Fruit fly (Drosophila melanogaster): ENCODE data around the gene B-H2.

B-H2 gene

DNA sequence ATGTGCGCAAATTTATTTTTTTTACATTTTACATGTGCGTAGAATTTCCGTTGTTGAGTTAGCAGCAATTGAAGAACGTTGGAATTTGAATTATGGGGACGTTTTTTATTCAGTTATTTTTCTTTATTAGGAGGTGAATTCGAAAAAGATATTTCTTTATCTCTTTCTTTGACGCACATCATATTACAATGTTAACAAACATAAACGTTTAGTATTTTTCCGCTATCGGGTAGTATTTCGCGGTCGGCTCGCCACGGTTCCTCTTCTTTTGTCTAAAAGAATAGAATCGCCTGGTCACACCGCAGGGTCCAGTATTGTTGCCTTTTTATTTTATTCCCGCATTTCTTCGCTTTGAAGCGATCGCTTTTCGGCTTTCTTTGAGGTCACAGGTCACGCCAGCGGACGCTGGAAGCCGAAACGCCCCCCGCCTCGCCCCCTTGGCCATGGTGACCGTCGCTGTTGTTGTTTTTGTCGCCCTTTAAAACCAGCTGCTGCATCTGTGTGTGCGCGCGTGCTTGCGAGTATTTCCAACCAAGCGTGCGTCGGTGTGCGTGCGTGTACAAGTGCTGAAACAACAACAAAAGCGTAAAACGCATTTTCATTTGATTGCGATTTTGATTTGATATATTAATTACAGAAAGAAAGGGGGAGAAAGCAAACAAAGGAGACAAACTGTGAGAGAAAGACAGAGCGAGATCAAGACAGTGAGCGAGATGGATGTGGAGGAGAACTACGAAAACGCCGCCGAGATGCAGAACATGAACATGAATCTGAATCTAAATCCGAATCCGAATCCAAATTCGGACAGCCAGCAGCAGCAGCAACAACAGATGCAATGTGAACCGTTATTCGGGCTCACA lies 11.9 kb upstream of the B-H2 start:
- TF ChIP-seq CG3032 (tag; optimal IDR thresholded peaks at IDR 0.05): no peak
- TF ChIP-seq lz (GFP tag; optimal IDR thresholded peaks at IDR 0.05): no peak
- TF ChIP-seq svp (GFP tag): peak; percentile 98
- peak; percentile 19 for TF ChIP-seq Eip78C (GFP tag)
- TF ChIP-seq Sox102F (GFP tag; optimal IDR thresholded peaks at IDR 0.05): no peak
- TF ChIP-seq dsx (GFP tag; optimal IDR thresholded peaks at IDR 0.05; ENCODE audit: poor library complexity, severe bottlenecking): peak; percentile 51
- no peak for TF ChIP-seq Met (GFP tag; optimal IDR thresholded peaks at IDR 0.05)
- peak; percentile 43 for TF ChIP-seq CG6854 (GFP tag; optimal IDR thresholded peaks at IDR 0.05)
- no peak for TF ChIP-seq CG8319 (GFP tag; optimal IDR thresholded peaks at IDR 0.05)
- peak; percentile 15 for TF ChIP-seq Sox14 (GFP tag; optimal IDR thresholded peaks at IDR 0.05)
- TF ChIP-seq ss (GFP tag; optimal IDR thresholded peaks at IDR 0.05): peak in 1 of 2 experiments; percentile 1

DNA sequence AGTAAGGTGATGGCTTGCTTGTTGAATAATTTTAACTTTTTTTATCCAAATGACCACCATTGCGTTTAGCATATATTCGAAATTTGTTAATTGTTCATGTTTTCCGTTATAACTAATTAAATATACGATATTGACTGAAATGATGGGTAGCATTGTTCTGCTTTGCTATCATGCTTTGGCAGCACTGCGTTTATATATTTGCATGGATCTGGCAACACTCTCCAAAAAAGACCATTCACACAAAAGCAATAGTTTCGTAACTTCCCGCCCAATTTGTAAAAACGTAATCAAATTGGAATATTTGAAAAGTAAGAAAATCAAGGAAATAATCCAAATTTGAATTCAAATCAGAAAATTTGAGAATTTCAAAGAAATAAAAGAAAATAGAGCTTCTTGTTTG lies 8.8 kb upstream of the B-H2 start:
- no peak for TF ChIP-seq CG4318 (GFP tag; optimal IDR thresholded peaks at IDR 0.05)
- TF ChIP-seq Blimp-1 (GFP tag; optimal IDR thresholded peaks at IDR 0.05): no peak
- TF ChIP-seq fkh (GFP tag; optimal IDR thresholded peaks at IDR 0.05): peak; percentile 19
- TF ChIP-seq Eip78C (GFP tag): peak; percentile 10
- peak; percentile 100 for TF ChIP-seq CG6808 (GFP tag; optimal IDR thresholded peaks at IDR 0.05)
- no peak for TF ChIP-seq dac (GFP tag; optimal IDR thresholded peaks at IDR 0.05)

DNA sequence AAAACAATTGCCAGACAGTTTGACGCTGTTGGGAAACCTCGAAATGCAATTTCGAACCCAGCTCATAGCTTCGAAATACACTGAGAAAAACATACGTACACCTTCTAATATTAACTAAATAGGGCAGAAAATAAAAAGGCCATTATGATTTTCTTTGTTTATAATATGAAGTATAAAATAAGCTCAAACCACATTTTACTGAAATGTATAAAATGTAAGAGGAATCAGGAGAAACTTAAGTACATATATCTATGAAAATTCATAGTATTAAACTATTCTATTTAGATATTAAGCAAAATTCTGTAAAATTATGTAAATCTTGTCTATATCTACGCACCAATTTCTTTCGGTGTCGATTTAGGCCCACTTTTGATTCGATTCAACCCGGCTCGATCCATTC lies 6.2 kb upstream of the B-H2 start:
- no peak for TF ChIP-seq CG4318 (GFP tag; optimal IDR thresholded peaks at IDR 0.05)
- TF ChIP-seq fkh (GFP tag; optimal IDR thresholded peaks at IDR 0.05): no peak
- TF ChIP-seq Eip93F (GFP tag; optimal IDR thresholded peaks at IDR 0.05): no peak
- no peak for TF ChIP-seq CG32006 (GFP tag; optimal IDR thresholded peaks at IDR 0.05)
- TF ChIP-seq svp (GFP tag): no peak
- no peak for TF ChIP-seq CG31627 (GFP tag; optimal IDR thresholded peaks at IDR 0.05)
- TF ChIP-seq CG8632 (GFP tag; optimal IDR thresholded peaks at IDR 0.05): no peak
- no peak for TF ChIP-seq CG1621 (tag; optimal IDR thresholded peaks at IDR 0.05)
- no peak for TF ChIP-seq CG11902 (GFP tag; optimal IDR thresholded peaks at IDR 0.05)
- TF ChIP-seq CG6163 (GFP tag; IDR thresholded peaks at IDR 0.05): no peak

- TF ChIP-seq CG6276 (GFP tag; optimal IDR thresholded peaks at IDR 0.05) (no peak), Eip93F (GFP tag; optimal IDR thresholded peaks at IDR 0.05) (no peak), dsx (GFP tag; optimal IDR thresholded peaks at IDR 0.05; ENCODE audit: poor library complexity, severe bottlenecking) (peak; percentile 65), fd59A (GFP tag; optimal IDR thresholded peaks at IDR 0.05) (no peak), CG9139 (GFP tag; optimal IDR thresholded peaks at IDR 0.05) (no peak), Eip78C (GFP tag) (peak; percentile 26), CG11902 (GFP tag; optimal IDR thresholded peaks at IDR 0.05) (no peak), CG8319 (GFP tag; optimal IDR thresholded peaks at IDR 0.05) (no peak), pdm3 (GFP tag; optimal IDR thresholded peaks at IDR 0.05) (no peak), Blimp-1 (GFP tag; optimal IDR thresholded peaks at IDR 0.05) (no peak), CG34406 (GFP tag; optimal IDR thresholded peaks at IDR 0.05) (no peak), esn (GFP tag; optimal IDR thresholded peaks at IDR 0.05) (no peak)
Observed at dm6 chrX:17313346-17313745, 1.0 kb upstream of the B-H2 start.

dm6 chrX:17315566-17315965 lies 1.2 kb downstream of the B-H2 start:
- TF ChIP-seq topi (GFP tag; optimal IDR thresholded peaks at IDR 0.05) (no peak), pdm3 (GFP tag; optimal IDR thresholded peaks at IDR 0.05) (no peak), lz (GFP tag; optimal IDR thresholded peaks at IDR 0.05) (no peak), CG9139 (GFP tag; optimal IDR thresholded peaks at IDR 0.05) (no peak), esn (GFP tag; optimal IDR thresholded peaks at IDR 0.05) (no peak), CG6854 (GFP tag; optimal IDR thresholded peaks at IDR 0.05) (no peak), CG3919 (GFP tag; optimal IDR thresholded peaks at IDR 0.05) (no peak), eg (GFP tag; IDR thresholded peaks at IDR 0.05) (no peak), CG10631 (GFP tag; optimal IDR thresholded peaks at IDR 0.05) (no peak), Eip93F (GFP tag; optimal IDR thresholded peaks at IDR 0.05) (no peak), fd59A (GFP tag; optimal IDR thresholded peaks at IDR 0.05) (no peak), Met (GFP tag; optimal IDR thresholded peaks at IDR 0.05) (no peak), CG15336 (GFP tag; IDR thresholded peaks at IDR 0.05) (no peak), CG8119 (GFP tag; IDR thresholded peaks at IDR 0.05) (no peak), ss (GFP tag; optimal IDR thresholded peaks at IDR 0.05) (no peak), acj6 (GFP tag; optimal IDR thresholded peaks at IDR 0.05) (no peak)

Data from whole organism, prepupa.